Worm (Caenorhabditis elegans): Measurements from ENCODE around the gene ser-2.

DNA sequence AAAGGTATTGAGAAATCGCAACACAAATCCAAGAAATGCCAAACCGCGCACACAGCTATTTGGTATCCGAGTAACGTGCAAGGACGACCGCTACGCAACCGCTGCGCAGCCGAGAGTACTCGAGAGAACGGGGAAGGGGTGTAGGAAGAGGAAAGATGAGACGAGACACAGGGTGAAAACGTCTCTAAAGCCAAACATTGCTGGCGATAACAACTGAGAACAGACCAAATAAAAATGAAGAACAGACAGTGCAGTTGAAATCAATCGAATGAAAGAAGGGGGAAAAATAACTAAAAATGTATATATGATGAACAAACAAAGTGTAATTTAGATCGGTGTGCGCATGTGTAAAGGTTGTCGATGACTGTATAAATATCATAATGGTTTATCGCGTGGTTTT lies 21.5 kb downstream of the ser-2 start:
- no peak for TF ChIP-seq hlh-4 (tag; optimal IDR thresholded peaks at IDR 0.05)
- no peak for TF ChIP-seq nhr-28 (tag; optimal IDR thresholded peaks at IDR 0.05)
- no peak for TF ChIP-seq ceh-63 (GFP tag; optimal IDR thresholded peaks at IDR 0.05)
- no peak for TF ChIP-seq fkh-4 (tag; optimal IDR thresholded peaks at IDR 0.05; ENCODE audit: borderline replicate concordance)
- TF ChIP-seq lir-3 (tag; optimal IDR thresholded peaks at IDR 0.05; ENCODE audit: poor library complexity) = no peak
- TF ChIP-seq ama-1 (optimal IDR thresholded peaks at IDR 0.05) = no peak
- TF ChIP-seq grh-1 (GFP tag; IDR thresholded peaks at IDR 0.05) = no peak
- no peak for TF ChIP-seq unc-86 (tag; optimal IDR thresholded peaks at IDR 0.05)
- no peak for TF ChIP-seq nhr-237 (tag; optimal IDR thresholded peaks at IDR 0.05)
- TF ChIP-seq lin-13 (GFP tag; optimal IDR thresholded peaks at IDR 0.05) = no peak
- TF ChIP-seq lsy-2 (tag; optimal IDR thresholded peaks at IDR 0.05) = peak in 1 of 2 experiments; percentile 48
- TF ChIP-seq tbx-2 (tag; optimal IDR thresholded peaks at IDR 0.05) = peak; percentile 16
- no peak for TF ChIP-seq mab-9 (GFP tag; IDR thresholded peaks at IDR 0.05)

Data from whole organism, L1 larva.